Worm (Caenorhabditis elegans): Measurements from ENCODE around the gene Y116A8B.4.

- TF ChIP-seq blmp-1 (tag; optimal IDR thresholded peaks at IDR 0.05) (no peak), nhr-12 (tag; optimal IDR thresholded peaks at IDR 0.05) (no peak), hlh-1 (tag; optimal IDR thresholded peaks at IDR 0.05) (no peak), lsy-2 (tag; optimal IDR thresholded peaks at IDR 0.05) (no peak), nhr-237 (tag; optimal IDR thresholded peaks at IDR 0.05) (no peak), unc-62 (GFP tag; optimal IDR thresholded peaks at IDR 0.05) (no peak), ztf-11 (tag; optimal IDR thresholded peaks at IDR 0.05) (no peak), ceh-43 (GFP tag; optimal IDR thresholded peaks at IDR 0.05) (no peak), nhr-28 (tag; optimal IDR thresholded peaks at IDR 0.05) (no peak)
Measured at ce11 chrIV:17264714-17265113, 41.1 kb downstream of the Y116A8B.4 start, which contains the start of gene F26D10.13.
